Fruit fly (Drosophila melanogaster): ENCODE measurements around the gene CG12194.

Gene CG12194

DNA sequence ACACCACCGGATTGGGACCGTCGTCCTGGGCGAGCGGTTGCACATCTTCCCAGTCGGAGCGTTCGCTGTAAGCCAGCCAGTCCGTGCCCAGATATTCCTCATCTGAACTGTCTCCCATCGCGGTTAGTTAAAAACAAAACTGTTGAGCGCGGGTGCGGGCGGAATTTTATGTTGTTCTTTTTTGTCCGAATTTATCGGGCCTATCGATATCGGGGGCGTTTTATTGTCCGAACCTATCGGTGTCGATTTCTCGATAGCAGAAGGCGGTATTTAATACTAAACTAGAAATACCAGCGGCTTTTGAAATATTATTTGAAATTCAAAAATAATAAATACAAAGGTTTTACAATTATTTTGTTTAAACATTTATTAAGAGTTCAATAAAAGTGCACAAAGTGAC, 7.7 kb upstream of the CG12194 start, which contains the start of gene Fnta:
Fnta (minus strand) TSS at position 204 of the 400 bp plus-strand sequence.
- TF ChIP-seq kay (GFP tag; ENCODE audit: borderline replicate concordance) (peak; percentile 84), Crg-1 (GFP tag; optimal IDR thresholded peaks at IDR 0.05) (no peak), bab1 (GFP tag; optimal IDR thresholded peaks at IDR 0.05) (peak; percentile 19)

DNA sequence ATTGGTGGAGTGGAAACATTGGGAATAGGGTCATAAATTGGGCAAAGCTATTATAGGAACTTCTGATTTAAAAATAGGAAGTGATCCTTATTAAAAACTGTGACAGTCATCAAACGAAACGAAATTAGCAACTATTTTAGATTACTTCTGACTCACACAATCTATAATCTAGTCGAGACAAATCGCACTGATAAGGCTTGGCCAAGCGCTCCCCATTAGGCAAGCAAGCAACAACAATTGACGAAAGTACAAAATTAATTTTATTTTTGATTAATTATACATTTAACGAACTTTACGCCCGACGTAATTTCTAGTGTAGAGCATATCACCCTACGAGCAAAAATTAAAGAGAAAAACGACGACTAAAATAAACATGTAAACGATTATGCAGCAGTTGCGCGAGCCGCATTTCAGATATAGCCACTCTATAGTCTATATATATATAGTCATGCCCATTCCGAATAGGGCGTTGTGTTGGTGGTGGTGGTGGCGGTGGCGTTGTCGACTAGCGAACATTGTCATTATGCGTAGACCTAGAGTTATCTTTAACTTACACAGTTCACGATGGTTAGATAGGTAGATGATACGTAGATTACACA, 3.0 kb upstream of the CG12194 start, which contains the start of gene Ir25a:
Ir25a (minus strand) TSS at position 210 of the 599 bp plus-strand sequence.
- no peak for TF ChIP-seq cnc (optimal IDR thresholded peaks at IDR 0.05)
- TF ChIP-seq Mnt (GFP tag; optimal IDR thresholded peaks at IDR 0.05), result no peak
- TF ChIP-seq kay (GFP tag; ENCODE audit: borderline replicate concordance), result peak; percentile 96

DNA sequence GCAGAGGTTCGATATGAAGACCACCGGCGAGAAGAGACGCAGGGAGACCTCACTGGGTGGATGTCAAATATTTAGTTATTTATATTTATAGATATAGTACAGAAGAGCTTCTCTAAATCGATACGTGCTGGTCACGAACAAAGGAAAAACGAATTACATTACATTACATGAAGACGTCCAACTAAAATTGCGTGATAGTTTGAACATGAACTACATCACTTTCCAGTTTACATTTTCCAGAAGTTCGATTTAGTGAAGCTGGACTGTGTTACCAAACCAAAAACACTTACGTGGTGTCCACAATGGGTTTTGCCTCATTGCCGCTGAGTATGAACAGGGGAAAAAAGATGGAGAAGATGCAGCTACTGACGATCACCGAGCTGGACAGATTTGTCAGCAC, 2.0 kb upstream of the CG12194 start:
- TF ChIP-seq cnc (optimal IDR thresholded peaks at IDR 0.05), result no peak
- no peak for TF ChIP-seq CG1620 (GFP tag; optimal IDR thresholded peaks at IDR 0.05)
- TF ChIP-seq bab1 (GFP tag; optimal IDR thresholded peaks at IDR 0.05), result no peak
- TF ChIP-seq ovo (GFP tag; optimal IDR thresholded peaks at IDR 0.05), result no peak
- TF ChIP-seq kay (GFP tag; ENCODE audit: borderline replicate concordance), result no peak
- no peak for TF ChIP-seq Crg-1 (GFP tag; optimal IDR thresholded peaks at IDR 0.05)
- no peak for TF ChIP-seq CG12768 (GFP tag; optimal IDR thresholded peaks at IDR 0.05)
- TF ChIP-seq CG7045 (GFP tag; optimal IDR thresholded peaks at IDR 0.05), result no peak
- no peak for TF ChIP-seq toe (GFP tag; optimal IDR thresholded peaks at IDR 0.05)
- TF ChIP-seq CG5204 (GFP tag; optimal IDR thresholded peaks at IDR 0.05), result no peak
- TF ChIP-seq Mnt (GFP tag; optimal IDR thresholded peaks at IDR 0.05), result no peak
- TF ChIP-seq CG11617 (GFP tag; optimal IDR thresholded peaks at IDR 0.05), result no peak
- no peak for TF ChIP-seq pad (GFP tag; optimal IDR thresholded peaks at IDR 0.05)
- TF ChIP-seq tj (GFP tag; optimal IDR thresholded peaks at IDR 0.05), result no peak
- TF ChIP-seq CG14711 (tag; optimal IDR thresholded peaks at IDR 0.05), result no peak
- no peak for TF ChIP-seq Hr96 (GFP tag; optimal IDR thresholded peaks at IDR 0.05)
- no peak for TF ChIP-seq CG33017 (tag; optimal IDR thresholded peaks at IDR 0.05)
- no peak for TF ChIP-seq cic (GFP tag; optimal IDR thresholded peaks at IDR 0.05)
- no peak for TF ChIP-seq CG7101 (tag; optimal IDR thresholded peaks at IDR 0.05)

DNA sequence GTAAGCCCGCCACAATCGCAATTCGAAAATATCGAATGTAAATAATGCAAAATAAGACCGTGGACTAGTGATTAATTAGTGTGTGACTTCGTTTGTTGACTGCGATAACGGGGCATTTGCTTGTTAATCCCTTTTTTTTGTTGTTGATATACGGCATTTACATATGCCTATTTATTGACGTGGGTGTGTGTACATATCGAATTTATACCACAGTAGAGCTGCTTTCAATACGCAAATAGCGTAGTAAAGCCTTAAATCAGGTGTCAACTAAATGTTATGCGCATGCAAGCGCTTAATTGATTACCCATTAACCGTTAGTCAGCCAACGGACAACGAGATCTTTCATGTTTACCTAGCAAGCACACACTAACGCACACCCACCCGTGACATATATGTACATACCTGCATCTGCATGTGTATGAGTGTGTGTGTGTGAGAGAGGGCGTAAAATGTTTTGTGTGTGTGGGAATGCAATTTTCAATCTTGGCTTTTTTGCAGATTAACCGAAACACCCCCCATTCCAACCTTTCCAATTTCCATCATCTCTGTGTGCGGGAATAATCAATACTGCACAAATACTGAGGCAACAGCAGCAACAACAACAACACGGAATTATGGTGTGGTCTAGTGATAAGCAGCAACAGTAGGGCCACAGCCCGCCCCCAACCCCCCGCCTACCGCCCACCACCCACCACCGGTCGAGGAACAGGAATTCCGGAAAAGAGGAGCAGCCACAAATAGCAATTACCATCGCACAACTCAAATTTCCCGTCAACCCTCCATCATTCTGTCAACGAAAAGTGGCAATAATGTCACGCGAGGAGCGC, 560 bp downstream of the CG12194 start:
- TF ChIP-seq Crg-1 (GFP tag; optimal IDR thresholded peaks at IDR 0.05) (peak; percentile 7), CG7045 (GFP tag; optimal IDR thresholded peaks at IDR 0.05) (peak; percentile 20), ovo (GFP tag; optimal IDR thresholded peaks at IDR 0.05) (no peak), cnc (optimal IDR thresholded peaks at IDR 0.05) (no peak), CG7101 (tag; optimal IDR thresholded peaks at IDR 0.05) (no peak), Clk (GFP tag; optimal IDR thresholded peaks at IDR 0.05) (no peak), tj (GFP tag; optimal IDR thresholded peaks at IDR 0.05) (no peak), pad (GFP tag; optimal IDR thresholded peaks at IDR 0.05) (no peak), bab1 (GFP tag; optimal IDR thresholded peaks at IDR 0.05) (no peak), CG12768 (GFP tag; optimal IDR thresholded peaks at IDR 0.05) (peak; percentile 17)

DNA sequence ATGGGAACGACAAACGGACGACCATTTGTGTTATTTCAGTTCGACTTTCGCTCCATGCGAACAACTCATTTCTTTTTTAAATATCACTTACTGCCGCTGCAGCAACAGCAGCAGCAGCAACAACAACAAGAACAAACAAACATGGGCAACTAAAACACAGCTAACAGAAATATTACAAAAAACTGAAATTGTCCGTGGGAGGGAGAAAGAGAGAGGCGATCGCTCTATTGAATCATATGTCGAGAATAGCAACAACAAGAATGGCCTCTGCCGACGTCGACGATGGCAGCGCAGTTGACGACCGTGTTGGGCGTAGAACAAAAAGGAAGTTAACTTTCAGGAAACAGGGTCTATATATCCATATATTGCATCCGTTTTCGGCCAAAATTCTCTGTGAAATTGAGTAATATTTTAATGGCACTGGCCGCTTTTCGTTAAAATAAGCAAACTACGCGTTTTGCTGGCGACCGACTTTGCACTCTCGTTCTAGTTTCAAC, 8.5 kb downstream of the CG12194 start:
- TF ChIP-seq CG7045 (GFP tag; optimal IDR thresholded peaks at IDR 0.05) (no peak), ovo (GFP tag; optimal IDR thresholded peaks at IDR 0.05) (no peak), CG14711 (tag; optimal IDR thresholded peaks at IDR 0.05) (no peak), Hr96 (GFP tag; optimal IDR thresholded peaks at IDR 0.05) (no peak), CG12768 (GFP tag; optimal IDR thresholded peaks at IDR 0.05) (peak; percentile 36), CG1620 (GFP tag; optimal IDR thresholded peaks at IDR 0.05) (no peak), Clk (GFP tag; optimal IDR thresholded peaks at IDR 0.05) (no peak)

DNA sequence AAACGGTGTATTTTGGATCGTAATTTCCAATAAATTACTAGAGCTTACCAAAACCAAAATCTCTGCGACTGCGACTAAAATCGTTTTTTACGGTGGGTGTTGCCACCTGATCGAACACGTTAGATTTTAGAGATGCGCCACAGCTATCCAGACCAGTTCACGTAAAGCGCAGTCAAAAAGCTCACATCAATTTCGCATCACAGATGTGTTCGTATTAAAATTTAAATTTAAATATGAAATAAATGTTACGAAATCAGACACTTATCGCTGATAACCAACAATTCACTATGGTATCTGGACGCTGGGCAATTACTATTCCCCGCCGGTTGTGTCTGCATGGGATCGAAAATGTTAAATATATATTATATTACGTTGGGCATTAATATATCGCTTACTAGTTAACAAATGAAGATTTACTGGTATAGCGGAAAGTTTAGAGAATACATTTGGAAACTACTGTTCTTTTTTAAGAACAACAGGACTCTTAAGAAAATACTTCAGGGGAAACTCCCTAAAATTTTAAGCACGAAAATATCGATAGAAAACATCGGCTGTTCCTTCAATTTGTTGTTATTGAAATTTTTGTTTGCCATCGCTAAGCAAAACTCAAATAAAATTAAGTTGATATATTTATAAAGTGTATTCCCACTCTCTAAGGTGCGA, 9.2 kb downstream of the CG12194 start, which contains the start of the genes mxt and CG11927:
mxt (minus strand) TSS at position 105 of the 663 bp plus-strand sequence.
CG11927 (plus strand) TSS at position 576 of the 663 bp plus-strand sequence.
- TF ChIP-seq CG14711 (tag; optimal IDR thresholded peaks at IDR 0.05) (peak; percentile 12), Hr96 (GFP tag; optimal IDR thresholded peaks at IDR 0.05) (no peak), tj (GFP tag; optimal IDR thresholded peaks at IDR 0.05) (peak; percentile 3), pad (GFP tag; optimal IDR thresholded peaks at IDR 0.05) (peak; percentile 33), kay (GFP tag; ENCODE audit: borderline replicate concordance) (no peak), CG33017 (tag; optimal IDR thresholded peaks at IDR 0.05) (no peak), ovo (GFP tag; optimal IDR thresholded peaks at IDR 0.05) (peak; percentile 42), CG12768 (GFP tag; optimal IDR thresholded peaks at IDR 0.05) (no peak), CG11617 (GFP tag; optimal IDR thresholded peaks at IDR 0.05) (peak; percentile 47), cnc (optimal IDR thresholded peaks at IDR 0.05) (no peak), Clk (GFP tag; optimal IDR thresholded peaks at IDR 0.05) (no peak), Mnt (GFP tag; optimal IDR thresholded peaks at IDR 0.05) (peak; percentile 28), CG1620 (GFP tag; optimal IDR thresholded peaks at IDR 0.05) (peak; percentile 53), CG7045 (GFP tag; optimal IDR thresholded peaks at IDR 0.05) (no peak), CG7101 (tag; optimal IDR thresholded peaks at IDR 0.05) (peak; percentile 27), Crg-1 (GFP tag; optimal IDR thresholded peaks at IDR 0.05) (peak; percentile 29)
